Worm (Caenorhabditis elegans): ENCODE data around the gene F45E4.6.

DNA sequence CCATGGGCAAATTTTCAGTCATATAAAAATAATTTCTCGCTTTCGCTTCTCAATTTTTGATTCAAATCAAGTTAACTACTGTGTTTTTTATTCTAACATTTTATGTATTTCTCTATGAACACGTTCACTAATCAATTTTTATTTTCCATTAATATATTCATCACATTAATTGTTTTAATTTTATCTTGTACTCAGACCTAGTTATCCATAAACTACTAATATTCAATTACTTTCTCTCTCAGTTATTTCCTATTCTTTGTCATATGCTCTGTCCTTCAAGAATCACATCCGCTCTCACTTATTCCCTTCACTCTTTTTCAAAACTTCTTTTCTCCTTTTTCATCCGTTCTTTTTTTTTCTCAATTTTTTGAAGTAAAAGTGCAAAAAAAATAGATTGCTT is 45.4 kb downstream of the F45E4.6 start:
- TF ChIP-seq nhr-76 (tag; optimal IDR thresholded peaks at IDR 0.05): no peak
- TF ChIP-seq blmp-1 (tag; optimal IDR thresholded peaks at IDR 0.05): no peak
